Worm (Caenorhabditis elegans) whole organism, young adult: ENCODE measurements around the gene unc-22.

ENCODE experiments used
- F10E7.11 ChIP-seq: sonication (generic microtip); optimal IDR thresholded peaks from 2 replicates; lab custom pipeline; 2017; ENCODE audit warnings: mild to moderate bottlenecking, missing genetic modification characterization, moderate library complexity, missing compliant biosample characterization
- Y53G8AR.9 ChIP-seq: fragments of 200-800 bp; sonication (Bioruptor generic); conservative IDR thresholded peaks from 2 replicates; pipeline ENCODE4 v1.3.6; 2022; ENCODE audit warnings: missing genetic modification reagents, missing genetic modification characterization, missing compliant biosample characterization
- aptf-3 ChIP-seq: fragments of 200-800 bp; sonication (Bioruptor generic); IDR thresholded peaks from 2 replicates; pipeline ENCODE4 v1.3.6; 2022; ENCODE audit warnings: missing genetic modification characterization, missing compliant biosample characterization
- ceh-40 ChIP-seq: fragments of 200-800 bp; sonication (Bioruptor generic); IDR thresholded peaks from 2 replicates; pipeline ENCODE4 v1.3.6; 2022; ENCODE audit warnings: missing genetic modification characterization, missing compliant biosample characterization
- die-1 ChIP-seq: sonication (generic microtip); optimal IDR thresholded peaks from 2 replicates; lab custom pipeline; 2016; ENCODE audit warnings: missing genotype, mild to moderate bottlenecking, missing genetic modification characterization, missing compliant biosample characterization
- efl-1 ChIP-seq: fragments of 150-350 bp; optimal IDR thresholded peaks from 2 replicates; lab custom pipeline; 2014; ENCODE audit warnings: missing biosample characterization, missing genetic modification reagents, missing genetic modification characterization
- mxl-1 ChIP-seq: sonication (generic microtip); optimal IDR thresholded peaks from 2 replicates; lab custom pipeline; 2016; ENCODE audit warnings: missing genetic modification characterization, missing compliant biosample characterization
- nfya-1 ChIP-seq: sonication (generic microtip); optimal IDR thresholded peaks from 2 replicates; lab custom pipeline; 2017; ENCODE audit warnings: antibody characterized with exemption, missing compliant biosample characterization, missing genetic modification characterization, borderline replicate concordance; ENCODE audit not compliant: insufficient read depth
- unc-62 ChIP-seq: fragments of 150-350 bp; optimal IDR thresholded peaks from 2 replicates; lab custom pipeline; 2014; ENCODE audit warnings: missing biosample characterization, missing genetic modification reagents, missing genetic modification characterization

ce11 chrIV:12018920-12019319 lies 8.1 kb upstream of the unc-22 start:
- no peak for TF ChIP-seq efl-1 (GFP tag; lab: Kevin White, UChicago)
- TF ChIP-seq Y53G8AR.9 (GFP tag; lab: Robert Waterston, UW) = no peak
- no peak for TF ChIP-seq F10E7.11 (tag; lab: Kevin White, UChicago)
- TF ChIP-seq die-1 = no peak
- TF ChIP-seq aptf-3 (GFP tag; lab: Robert Waterston, UW) = no peak
- TF ChIP-seq mxl-1 = no peak
- TF ChIP-seq nfya-1 (tag; lab: Kevin White, UChicago) = no peak
- no peak for TF ChIP-seq ceh-40 (GFP tag; lab: Robert Waterston, UW)
- no peak for TF ChIP-seq unc-62 (GFP tag; lab: Kevin White, UChicago)
